Fruit fly (Drosophila melanogaster) whole organism, prepupa: ENCODE measurements around the gene Acp63F.

Experiments
- Sox102F ChIP-seq: fragments of 200-800 bp; sonication (Bioruptor generic); optimal IDR thresholded peaks from 2 replicates; lab custom pipeline; 2016; ENCODE audit warnings: missing biosample characterization, mild to moderate bottlenecking, missing genetic modification characterization
- dac ChIP-seq: fragments of 200-800 bp; sonication (Bioruptor generic); optimal IDR thresholded peaks from 2 replicates; lab custom pipeline; 2017; ENCODE audit warnings: missing biosample characterization, mild to moderate bottlenecking, missing genetic modification characterization
- vri ChIP-seq: fragments of 200-800 bp; sonication (Bioruptor generic); optimal IDR thresholded peaks from 3 replicates; lab custom pipeline; 2016; ENCODE audit warnings: missing biosample characterization, mild to moderate bottlenecking, missing genetic modification characterization

- TF ChIP-seq dac (GFP tag; lab: Kevin White, UChicago): no peak
- TF ChIP-seq Sox102F (GFP tag; lab: Kevin White, UChicago): no peak
- TF ChIP-seq vri (GFP tag; lab: Kevin White, UChicago): no peak
Observed at dm6 chr3L:3769157-3769556, 47.0 kb downstream of the Acp63F start.
